Worm (Caenorhabditis elegans) whole organism, mixed stage, embryonic: ENCODE measurements around the gene F21C10.6.

Experiments
- blmp-1 ChIP-seq: fragments of 150-350 bp; optimal IDR thresholded peaks from 2 replicates; lab custom pipeline; 2014; ENCODE audit warnings: missing biosample characterization, missing genetic modification characterization
- ceh-43 ChIP-seq: fragments of 200-800 bp; sonication (Bioruptor generic); optimal IDR thresholded peaks from 2 replicates; lab custom pipeline; 2018; ENCODE audit warnings: mild to moderate bottlenecking, missing genetic modification characterization, moderate library complexity, missing compliant biosample characterization
- elt-3 ChIP-seq: fragments of 150-350 bp; optimal IDR thresholded peaks from 2 replicates; lab custom pipeline; 2014; ENCODE audit warnings: missing biosample characterization, missing genetic modification characterization
- lin-32 ChIP-seq: fragments of 200-800 bp; sonication (Bioruptor generic); optimal IDR thresholded peaks from 2 replicates; lab custom pipeline; 2018; ENCODE audit warnings: mild to moderate bottlenecking, missing genetic modification characterization, missing compliant biosample characterization
- lsy-2 ChIP-seq: fragments of 150-350 bp; optimal IDR thresholded peaks from 2 replicates; lab custom pipeline; 2014; ENCODE audit warnings: missing biosample characterization, missing genetic modification characterization
- mab-5 ChIP-seq: fragments of 150-350 bp; optimal IDR thresholded peaks from 2 replicates; lab custom pipeline; 2014; ENCODE audit warnings: missing biosample characterization, missing genetic modification characterization
- nhr-237 ChIP-seq: fragments of 150-350 bp; optimal IDR thresholded peaks from 2 replicates; lab custom pipeline; 2014; ENCODE audit warnings: missing biosample characterization, missing genetic modification characterization
- nhr-76 ChIP-seq: sonication (generic microtip); optimal IDR thresholded peaks from 2 replicates; lab custom pipeline; 2017; ENCODE audit warnings: missing biosample characterization, missing genetic modification characterization
- snpc-4 ChIP-seq: fragments of 150-350 bp; optimal IDR thresholded peaks from 2 replicates; lab custom pipeline; 2014; ENCODE audit warnings: missing biosample characterization, missing genetic modification characterization
- unc-62 ChIP-seq: fragments of 150-350 bp; optimal IDR thresholded peaks from 2 replicates; lab custom pipeline; 2014; ENCODE audit warnings: missing biosample characterization, missing genetic modification reagents, missing genetic modification characterization
- zip-8 ChIP-seq: fragments of 150-350 bp; optimal IDR thresholded peaks from 2 replicates; lab custom pipeline; 2014; ENCODE audit warnings: missing biosample characterization, missing genetic modification characterization
- ztf-11 ChIP-seq: fragments of 150-350 bp; optimal IDR thresholded peaks from 2 replicates; lab custom pipeline; 2014; ENCODE audit warnings: missing biosample characterization, missing genetic modification characterization

DNA sequence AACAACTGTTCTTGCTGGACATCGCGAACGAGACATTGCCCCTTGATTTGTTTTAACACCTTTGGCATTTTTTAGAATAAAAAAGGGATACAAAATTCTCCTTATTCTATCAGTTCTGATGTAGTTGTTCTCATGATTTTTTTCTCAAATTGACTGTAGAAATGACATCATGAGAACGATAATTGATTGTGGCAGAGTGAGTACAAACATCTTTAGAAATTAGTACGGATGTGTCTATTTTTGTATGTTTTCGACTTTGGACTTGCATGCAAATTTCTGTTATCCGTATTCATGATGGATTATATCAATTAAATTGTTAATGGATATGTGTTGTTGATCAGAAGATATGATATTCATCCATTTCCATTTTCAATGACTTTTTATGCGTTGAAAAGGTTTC, 23.9 kb downstream of the F21C10.6 start:
- no peak for TF ChIP-seq lin-32 (GFP tag; lab: Kevin White, UChicago)
- no peak for TF ChIP-seq nhr-76 (tag; lab: Kevin White, UChicago)
- no peak for TF ChIP-seq unc-62
- no peak for TF ChIP-seq snpc-4 (tag; lab: Kevin White, UChicago)
- TF ChIP-seq ztf-11 (tag; lab: Kevin White, UChicago), result no peak
- TF ChIP-seq nhr-237 (tag; lab: Kevin White, UChicago), result no peak
- no peak for TF ChIP-seq mab-5 (tag; lab: Kevin White, UChicago)
- TF ChIP-seq ceh-43, result no peak
- no peak for TF ChIP-seq blmp-1 (tag; lab: Kevin White, UChicago)
- no peak for TF ChIP-seq lsy-2 (tag; lab: Kevin White, UChicago)
- TF ChIP-seq zip-8 (tag; lab: Kevin White, UChicago), result no peak
- no peak for TF ChIP-seq elt-3 (tag; lab: Kevin White, UChicago)
